Worm (Caenorhabditis elegans) whole organism, early embryonic: ENCODE data around the gene R03D7.2.

Source experiments
- B0310.2 ChIP-seq: sonication (generic microtip); optimal IDR thresholded peaks from 2 replicates; lab custom pipeline; 2016; ENCODE audit warnings: mild to moderate bottlenecking, missing genetic modification characterization, missing compliant biosample characterization
- F13C5.2 ChIP-seq: sonication (generic microtip); optimal IDR thresholded peaks from 2 replicates; lab custom pipeline; 2017; ENCODE audit warnings: mild to moderate bottlenecking, missing genetic modification characterization, inconsistent platforms, missing compliant biosample characterization
- aly-1 ChIP-seq: sonication (generic microtip); optimal IDR thresholded peaks from 2 replicates; lab custom pipeline; 2016; ENCODE audit warnings: missing genetic modification characterization, missing compliant biosample characterization
- ama-1 ChIP-seq: fragments of 150-350 bp; optimal IDR thresholded peaks from 2 replicates; lab custom pipeline; 2014
- ceh-13 ChIP-seq: fragments of 200-800 bp; sonication (Bioruptor generic); optimal IDR thresholded peaks from 2 replicates; lab custom pipeline; 2018; ENCODE audit warnings: mild to moderate bottlenecking, missing genetic modification characterization, missing compliant biosample characterization
- ceh-36 ChIP-seq: sonication (generic microtip); optimal IDR thresholded peaks from 2 replicates; lab custom pipeline; 2016; ENCODE audit warnings: missing genetic modification characterization, inconsistent platforms, missing compliant biosample characterization
- ets-7 ChIP-seq: sonication (generic microtip); optimal IDR thresholded peaks from 2 replicates; lab custom pipeline; 2016; ENCODE audit warnings: missing genotype, missing genetic modification characterization, missing compliant biosample characterization
- flt-1 ChIP-seq: fragments of 200-800 bp; sonication (Bioruptor generic); IDR thresholded peaks from 2 replicates; pipeline ENCODE4 v1.3.6; 2022; ENCODE audit warnings: missing genetic modification characterization, missing compliant biosample characterization
- hmbx-1 ChIP-seq: sonication (generic microtip); optimal IDR thresholded peaks from 2 replicates; lab custom pipeline; 2016; ENCODE audit warnings: mild to moderate bottlenecking, missing genetic modification characterization, missing compliant biosample characterization
- hmg-4 ChIP-seq: fragments of 200-800 bp; sonication (Bioruptor generic); optimal IDR thresholded peaks from 2 replicates; lab custom pipeline; 2018; ENCODE audit warnings: mild to moderate bottlenecking, missing genetic modification characterization, missing compliant biosample characterization
- hnd-1 ChIP-seq: sonication (generic microtip); optimal IDR thresholded peaks from 2 replicates; lab custom pipeline; 2016; ENCODE audit warnings: missing genetic modification characterization, missing compliant biosample characterization
- pes-1 ChIP-seq: fragments of 200-800 bp; sonication (Bioruptor generic); IDR thresholded peaks from 2 replicates; pipeline ENCODE4 v1.3.6; 2022; ENCODE audit warnings: missing genetic modification reagents, missing genetic modification characterization, missing compliant biosample characterization
- scrt-1 ChIP-seq: fragments of 200-800 bp; sonication (Bioruptor generic); IDR thresholded peaks from 2 replicates; pipeline ENCODE4 v1.3.6; 2022; ENCODE audit warnings: missing genetic modification characterization, missing compliant biosample characterization
- sea-1 ChIP-seq: fragments of 200-800 bp; sonication (Bioruptor generic); conservative IDR thresholded peaks from 2 replicates; pipeline ENCODE4 v1.3.6; 2022; ENCODE audit warnings: missing genetic modification characterization, missing compliant biosample characterization
- tbx-11 ChIP-seq: fragments of 200-800 bp; sonication (Bioruptor generic); IDR thresholded peaks from 2 replicates; pipeline ENCODE4 v1.3.6; 2022; ENCODE audit warnings: missing genetic modification characterization, missing compliant biosample characterization
- tbx-37 ChIP-seq: fragments of 200-800 bp; sonication (Bioruptor generic); conservative IDR thresholded peaks from 2 replicates; pipeline ENCODE4 v1.3.6; 2022; ENCODE audit warnings: missing genetic modification reagents, missing genetic modification characterization, missing compliant biosample characterization
- tra-4 ChIP-seq: sonication (generic microtip); optimal IDR thresholded peaks from 2 replicates; lab custom pipeline; 2017; ENCODE audit warnings: missing genetic modification characterization, missing compliant biosample characterization

R03D7.2 gene

ce11 chrII:10934786-10935185, at the start of gene R03D7.2:
R03D7.2 (minus strand) TSS chrII:10935184.
- no peak for TF ChIP-seq scrt-1 (GFP tag; lab: Robert Waterston, UW)
- no peak for TF ChIP-seq pes-1
- TF ChIP-seq tra-4 (tag; lab: Kevin White, UChicago), result no peak
- TF ChIP-seq flt-1, result no peak
- TF ChIP-seq hnd-1 (tag; lab: Kevin White, UChicago), result no peak
- TF ChIP-seq ceh-13, result no peak
- TF ChIP-seq aly-1 (tag; lab: Kevin White, UChicago), result no peak
- TF ChIP-seq hmg-4 (GFP tag; lab: Kevin White, UChicago), result no peak
- no peak for TF ChIP-seq F13C5.2 (tag; lab: Kevin White, UChicago)
- TF ChIP-seq ceh-36, result no peak
- TF ChIP-seq ama-1 (lab: Kevin White, UChicago), result no peak
- no peak for TF ChIP-seq tbx-37 (GFP tag; lab: Robert Waterston, UW)
- TF ChIP-seq B0310.2 (tag; lab: Kevin White, UChicago), result no peak
- no peak for TF ChIP-seq hmbx-1 (tag; lab: Kevin White, UChicago)
- no peak for TF ChIP-seq ets-7 (tag; lab: Kevin White, UChicago)
- no peak for TF ChIP-seq tbx-11 (GFP tag; lab: Robert Waterston, UW)
- TF ChIP-seq sea-1 (GFP tag; lab: Robert Waterston, UW), result no peak

ce11 chrII:10982017-10982416, 47.0 kb upstream of the R03D7.2 start:
- TF ChIP-seq hmbx-1 (tag; lab: Kevin White, UChicago) (no peak), aly-1 (tag; lab: Kevin White, UChicago) (no peak)

ce11 chrII:10975239-10975638, 40.3 kb upstream of the R03D7.2 start, which contains the start of gene ptp-3:
ptp-3 (plus strand) TSS chrII:10975539.
- TF ChIP-seq ceh-36, result no peak

- no peak for TF ChIP-seq B0310.2 (tag; lab: Kevin White, UChicago)
- TF ChIP-seq flt-1, result no peak
- TF ChIP-seq scrt-1 (GFP tag; lab: Robert Waterston, UW), result no peak
- no peak for TF ChIP-seq ets-7 (tag; lab: Kevin White, UChicago)
- TF ChIP-seq ceh-13, result no peak
- TF ChIP-seq sea-1 (GFP tag; lab: Robert Waterston, UW), result no peak
- TF ChIP-seq ceh-36, result no peak
- no peak for TF ChIP-seq hmbx-1 (tag; lab: Kevin White, UChicago)
Measured at ce11 chrII:10971677-10972076, 36.7 kb upstream of the R03D7.2 start.

- TF ChIP-seq flt-1, result no peak
- no peak for TF ChIP-seq scrt-1 (GFP tag; lab: Robert Waterston, UW)
- no peak for TF ChIP-seq hmbx-1 (tag; lab: Kevin White, UChicago)
- TF ChIP-seq hnd-1 (tag; lab: Kevin White, UChicago), result no peak
- TF ChIP-seq pes-1, result no peak
- no peak for TF ChIP-seq tbx-37 (GFP tag; lab: Robert Waterston, UW)
- TF ChIP-seq ceh-13, result no peak
- TF ChIP-seq tra-4 (tag; lab: Kevin White, UChicago), result no peak
- TF ChIP-seq sea-1 (GFP tag; lab: Robert Waterston, UW), result no peak
- TF ChIP-seq ets-7 (tag; lab: Kevin White, UChicago), result no peak
- TF ChIP-seq tbx-11 (GFP tag; lab: Robert Waterston, UW), result no peak
- TF ChIP-seq ceh-36, result no peak
- TF ChIP-seq F13C5.2 (tag; lab: Kevin White, UChicago), result no peak
- TF ChIP-seq B0310.2 (tag; lab: Kevin White, UChicago), result no peak
- TF ChIP-seq ama-1 (lab: Kevin White, UChicago), result no peak
- TF ChIP-seq aly-1 (tag; lab: Kevin White, UChicago), result no peak
Measured at ce11 chrII:10970625-10971024, 35.6 kb upstream of the R03D7.2 start.

- TF ChIP-seq B0310.2 (tag; lab: Kevin White, UChicago) (no peak), tbx-11 (GFP tag; lab: Robert Waterston, UW) (no peak), hmg-4 (GFP tag; lab: Kevin White, UChicago) (no peak), scrt-1 (GFP tag; lab: Robert Waterston, UW) (no peak), pes-1 (no peak), ama-1 (lab: Kevin White, UChicago) (no peak), sea-1 (GFP tag; lab: Robert Waterston, UW) (no peak), hmbx-1 (tag; lab: Kevin White, UChicago) (no peak), tbx-37 (GFP tag; lab: Robert Waterston, UW) (no peak), tra-4 (tag; lab: Kevin White, UChicago) (no peak), aly-1 (tag; lab: Kevin White, UChicago) (no peak), hnd-1 (tag; lab: Kevin White, UChicago) (no peak), ets-7 (tag; lab: Kevin White, UChicago) (no peak), flt-1 (no peak), F13C5.2 (tag; lab: Kevin White, UChicago) (no peak), ceh-13 (no peak)
Measured at ce11 chrII:10964748-10965147, 29.8 kb upstream of the R03D7.2 start.

- no peak for TF ChIP-seq tra-4 (tag; lab: Kevin White, UChicago)
- no peak for TF ChIP-seq hmbx-1 (tag; lab: Kevin White, UChicago)
- no peak for TF ChIP-seq ceh-13
- TF ChIP-seq F13C5.2 (tag; lab: Kevin White, UChicago), result no peak
- TF ChIP-seq ceh-36, result no peak
- no peak for TF ChIP-seq flt-1
- no peak for TF ChIP-seq aly-1 (tag; lab: Kevin White, UChicago)
- TF ChIP-seq pes-1, result no peak
- TF ChIP-seq hnd-1 (tag; lab: Kevin White, UChicago), result no peak
- TF ChIP-seq ets-7 (tag; lab: Kevin White, UChicago), result no peak
- TF ChIP-seq tbx-11 (GFP tag; lab: Robert Waterston, UW), result no peak
- no peak for TF ChIP-seq tbx-37 (GFP tag; lab: Robert Waterston, UW)
- TF ChIP-seq B0310.2 (tag; lab: Kevin White, UChicago), result no peak
- TF ChIP-seq sea-1 (GFP tag; lab: Robert Waterston, UW), result no peak
- TF ChIP-seq scrt-1 (GFP tag; lab: Robert Waterston, UW), result no peak
- TF ChIP-seq hmg-4 (GFP tag; lab: Kevin White, UChicago), result no peak
- TF ChIP-seq ama-1 (lab: Kevin White, UChicago), result no peak
Measured at ce11 chrII:10959676-10960075, 24.7 kb upstream of the R03D7.2 start.
